Worm (Caenorhabditis elegans): Measurements from ENCODE around the gene C49C3.4.
A peak's percentile ranks its signal among the peaks of the same experiment; 100 is the strongest.

C49C3.4 gene

DNA sequence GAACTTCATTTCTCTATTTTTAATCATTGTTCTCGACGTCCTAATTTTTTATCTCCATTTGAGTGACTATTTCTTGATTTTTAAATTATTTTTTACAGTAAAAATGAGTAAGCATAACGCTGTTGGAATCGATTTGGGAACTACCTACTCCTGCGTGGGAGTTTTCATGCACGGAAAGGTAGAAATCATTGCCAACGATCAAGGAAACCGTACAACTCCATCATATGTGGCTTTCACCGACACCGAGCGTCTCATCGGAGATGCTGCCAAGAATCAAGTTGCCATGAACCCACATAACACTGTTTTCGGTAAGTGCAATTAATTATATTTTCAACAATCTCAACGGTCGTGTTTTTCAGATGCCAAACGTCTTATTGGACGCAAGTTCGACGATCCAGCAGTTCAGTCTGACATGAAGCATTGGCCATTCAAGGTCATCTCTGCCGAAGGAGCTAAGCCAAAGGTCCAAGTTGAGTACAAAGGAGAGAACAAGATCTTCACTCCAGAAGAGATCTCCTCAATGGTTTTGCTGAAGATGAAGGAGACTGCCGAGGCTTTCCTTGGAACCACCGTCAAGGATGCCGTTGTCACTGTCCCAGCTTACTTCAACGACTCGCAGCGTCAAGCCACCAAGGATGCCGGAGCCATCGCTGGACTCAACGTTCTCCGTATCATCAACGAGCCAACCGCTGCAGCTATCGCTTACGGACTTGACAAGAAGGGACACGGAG lies 41.6 kb upstream of the C49C3.4 start, which contains the start of gene hsp-1:
Gene hsp-1, plus strand, starts transcription at position 99 of the 731 bp plus-strand sequence.
- TF ChIP-seq nhr-84 (tag; optimal IDR thresholded peaks at IDR 0.05), result no peak
- no peak for TF ChIP-seq efl-1 (optimal IDR thresholded peaks at IDR 0.05)
- TF ChIP-seq efl-1 (GFP tag; optimal IDR thresholded peaks at IDR 0.05 in 1 of 2), result no peak
- no peak for TF ChIP-seq tbx-2 (tag; optimal IDR thresholded peaks at IDR 0.05)
- TF ChIP-seq mef-2 (tag; optimal IDR thresholded peaks at IDR 0.05), result no peak
- no peak for TF ChIP-seq ceh-90 (tag; optimal IDR thresholded peaks at IDR 0.05)
- TF ChIP-seq mab-9 (GFP tag; IDR thresholded peaks at IDR 0.05), result peak; percentile 50; the same call in 1 of the 2 replicates
- no peak for TF ChIP-seq lin-14 (GFP tag; optimal IDR thresholded peaks at IDR 0.05)
- no peak for TF ChIP-seq pqm-1 (tag; optimal IDR thresholded peaks at IDR 0.05)
- no peak for TF ChIP-seq ets-5 (GFP tag; IDR thresholded peaks at IDR 0.05)
- no peak for TF ChIP-seq pag-3 (tag; optimal IDR thresholded peaks at IDR 0.05; ENCODE audit: borderline replicate concordance, insufficient read depth)
- no peak for TF ChIP-seq mep-1 (tag; optimal IDR thresholded peaks at IDR 0.05)
- TF ChIP-seq dsc-1 (tag; optimal IDR thresholded peaks at IDR 0.05), result no peak
- TF ChIP-seq sox-4 (tag; optimal IDR thresholded peaks at IDR 0.05), result no peak
- no peak for TF ChIP-seq elt-3 (tag; optimal IDR thresholded peaks at IDR 0.05)
- no peak for TF ChIP-seq nhr-237 (tag; optimal IDR thresholded peaks at IDR 0.05)
- no peak for TF ChIP-seq ceh-8 (GFP tag; optimal IDR thresholded peaks at IDR 0.05)
- TF ChIP-seq snu-23 (GFP tag; optimal IDR thresholded peaks at IDR 0.05), result no peak
- no peak for TF ChIP-seq blmp-1 (tag; optimal IDR thresholded peaks at IDR 0.05)
- TF ChIP-seq ama-1 (optimal IDR thresholded peaks at IDR 0.05), result peak; percentile 46
- no peak for TF ChIP-seq ces-1 (GFP tag; optimal IDR thresholded peaks at IDR 0.05)
- no peak for TF ChIP-seq lir-3 (tag; optimal IDR thresholded peaks at IDR 0.05; ENCODE audit: poor library complexity)
- no peak for TF ChIP-seq snpc-4 (tag; optimal IDR thresholded peaks at IDR 0.05)
- TF ChIP-seq sptf-1 (tag; optimal IDR thresholded peaks at IDR 0.05), result no peak
- no peak for TF ChIP-seq fkh-10 (GFP tag; optimal IDR thresholded peaks at IDR 0.05)
- no peak for TF ChIP-seq alr-1 (tag; optimal IDR thresholded peaks at IDR 0.05; ENCODE audit: borderline replicate concordance)
- no peak for TF ChIP-seq C04F5.9 (tag; optimal IDR thresholded peaks at IDR 0.05)
- no peak for TF ChIP-seq ceh-82 (tag; optimal IDR thresholded peaks at IDR 0.05)
- no peak for TF ChIP-seq nhr-19 (GFP tag; conservative IDR thresholded peaks at IDR 0.05)
- no peak for TF ChIP-seq mdl-1 (tag; optimal IDR thresholded peaks at IDR 0.05)
- TF ChIP-seq ceh-63 (GFP tag; optimal IDR thresholded peaks at IDR 0.05), result peak; percentile 71
- no peak for TF ChIP-seq nhr-11 (tag; optimal IDR thresholded peaks at IDR 0.05)
- TF ChIP-seq nhr-77 (tag; optimal IDR thresholded peaks at IDR 0.05), result no peak
- peak; percentile 17 for TF ChIP-seq skn-1 (tag; optimal IDR thresholded peaks at IDR 0.05)
- TF ChIP-seq unc-98 (GFP tag; IDR thresholded peaks at IDR 0.05), result no peak
- no peak; the same call in 1 of the 2 replicates for TF ChIP-seq grh-1 (GFP tag; IDR thresholded peaks at IDR 0.05)

DNA sequence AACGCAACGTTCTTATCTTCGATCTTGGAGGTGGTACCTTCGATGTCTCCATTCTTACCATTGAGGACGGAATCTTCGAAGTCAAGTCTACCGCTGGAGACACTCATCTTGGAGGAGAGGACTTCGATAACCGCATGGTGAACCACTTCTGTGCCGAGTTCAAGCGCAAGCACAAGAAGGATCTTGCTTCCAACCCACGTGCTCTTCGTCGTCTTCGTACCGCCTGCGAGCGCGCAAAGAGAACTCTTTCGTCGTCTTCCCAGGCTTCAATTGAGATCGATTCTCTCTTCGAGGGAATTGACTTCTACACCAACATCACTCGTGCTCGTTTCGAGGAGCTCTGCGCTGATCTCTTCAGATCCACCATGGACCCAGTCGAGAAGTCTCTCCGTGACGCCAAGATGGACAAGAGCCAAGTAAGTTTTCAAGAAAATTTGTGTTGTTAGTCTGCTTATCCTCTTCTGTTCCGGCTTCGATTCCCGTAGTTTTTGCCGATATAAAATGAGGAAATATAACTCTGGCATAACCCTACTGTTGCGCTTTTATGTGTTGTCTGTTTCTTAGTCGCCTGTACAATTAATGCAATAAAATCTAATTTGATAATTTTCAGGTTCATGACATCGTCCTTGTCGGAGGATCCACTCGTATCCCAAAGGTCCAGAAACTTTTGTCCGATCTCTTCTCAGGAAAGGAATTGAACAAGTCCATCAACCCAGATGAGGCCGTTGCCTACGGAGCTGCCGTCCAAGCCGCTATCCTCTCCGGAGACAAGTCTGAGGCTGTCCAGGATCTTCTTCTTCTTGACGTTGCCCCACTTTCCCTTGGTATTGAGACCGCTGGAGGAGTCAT lies 40.8 kb upstream of the C49C3.4 start:
- TF ChIP-seq dsc-1 (tag; optimal IDR thresholded peaks at IDR 0.05) (no peak), ama-1 (optimal IDR thresholded peaks at IDR 0.05) (peak; percentile 68), mep-1 (tag; optimal IDR thresholded peaks at IDR 0.05) (peak; percentile 17), lir-3 (tag; optimal IDR thresholded peaks at IDR 0.05; ENCODE audit: poor library complexity) (no peak), nhr-85 (tag) (peak; percentile 38), fkh-8 (tag; optimal IDR thresholded peaks at IDR 0.05) (peak; percentile 1), aly-2 (tag; optimal IDR thresholded peaks at IDR 0.05) (peak; percentile 47), skn-1 (tag; optimal IDR thresholded peaks at IDR 0.05) (peak; percentile 35), lin-39 (tag; optimal IDR thresholded peaks at IDR 0.05) (no peak), efl-1 (optimal IDR thresholded peaks at IDR 0.05) (no peak), efl-1 (GFP tag; optimal IDR thresholded peaks at IDR 0.05 in 1 of 2) (peak in 1 of 2 experiments; percentile 73)
